Fruit fly (Drosophila melanogaster): ENCODE data around the gene PIG-Wb.
A peak's percentile ranks its signal among the peaks of the same experiment; 100 is the strongest.

PIG-Wb gene

DNA sequence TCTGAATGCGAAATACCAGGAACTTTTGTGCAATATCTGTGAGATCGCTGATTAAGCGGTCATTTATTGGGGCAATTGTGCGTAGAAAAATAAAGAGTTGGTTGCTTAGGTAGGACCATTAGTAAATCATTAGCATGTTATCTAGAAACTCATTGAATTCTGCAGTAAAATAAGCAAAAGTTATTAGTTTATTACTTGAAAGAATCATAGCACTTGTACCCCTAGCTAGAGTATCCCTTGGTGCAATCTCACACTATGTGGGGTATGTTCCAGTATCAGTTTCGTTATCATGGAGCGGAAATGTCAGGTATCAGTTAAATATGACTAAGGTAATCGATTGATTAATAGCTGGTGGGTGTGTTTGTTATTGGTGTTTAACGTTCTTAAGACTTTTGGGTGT lies 7.5 kb upstream of the PIG-Wb start:
- TF ChIP-seq Clk (GFP tag; optimal IDR thresholded peaks at IDR 0.05) (no peak), CG12768 (GFP tag; optimal IDR thresholded peaks at IDR 0.05) (no peak), CG11617 (GFP tag; optimal IDR thresholded peaks at IDR 0.05) (no peak), pad (GFP tag; optimal IDR thresholded peaks at IDR 0.05) (no peak), ovo (GFP tag; optimal IDR thresholded peaks at IDR 0.05) (no peak), cic (GFP tag; optimal IDR thresholded peaks at IDR 0.05) (peak; percentile 22), bab1 (GFP tag; optimal IDR thresholded peaks at IDR 0.05) (no peak)

DNA sequence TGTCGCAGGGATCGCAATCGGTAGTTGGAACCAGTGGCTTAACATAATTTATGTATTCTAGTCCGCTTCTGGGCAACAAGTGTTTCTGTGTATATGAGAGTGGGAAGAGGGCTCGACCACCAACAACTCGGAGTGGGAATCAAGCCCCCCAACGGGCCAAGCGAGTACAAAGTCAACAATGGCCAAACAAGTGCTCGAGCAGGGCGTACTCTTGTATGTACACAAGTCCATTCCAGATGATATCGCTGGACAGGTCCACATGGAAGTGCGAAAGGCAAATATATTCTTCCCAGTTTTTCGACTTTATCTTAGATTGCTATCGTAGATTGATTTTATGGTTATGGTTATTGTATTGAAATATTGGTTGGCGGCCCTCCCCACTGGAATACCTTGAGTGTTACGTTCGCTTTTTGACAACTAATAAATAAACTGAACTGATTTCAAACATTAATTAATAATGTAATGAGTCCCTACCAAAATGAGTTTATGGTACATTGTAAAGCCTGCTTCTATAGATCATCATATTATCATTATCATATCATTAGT lies 4.7 kb upstream of the PIG-Wb start:
- no peak for TF ChIP-seq tj (GFP tag; optimal IDR thresholded peaks at IDR 0.05)
- TF ChIP-seq Crg-1 (GFP tag; optimal IDR thresholded peaks at IDR 0.05) = no peak
- no peak for TF ChIP-seq Clk (GFP tag; optimal IDR thresholded peaks at IDR 0.05)
- TF ChIP-seq pad (GFP tag; optimal IDR thresholded peaks at IDR 0.05) = no peak
- TF ChIP-seq CG14711 (tag; optimal IDR thresholded peaks at IDR 0.05) = no peak
- TF ChIP-seq bab1 (GFP tag; optimal IDR thresholded peaks at IDR 0.05) = no peak
- no peak for TF ChIP-seq CG33017 (tag; optimal IDR thresholded peaks at IDR 0.05)
- no peak for TF ChIP-seq CG1620 (GFP tag; optimal IDR thresholded peaks at IDR 0.05)
- TF ChIP-seq CG7101 (tag; optimal IDR thresholded peaks at IDR 0.05) = no peak
- TF ChIP-seq ovo (GFP tag; optimal IDR thresholded peaks at IDR 0.05) = no peak
- TF ChIP-seq Hr96 (GFP tag; optimal IDR thresholded peaks at IDR 0.05) = no peak
- peak; percentile 50 for TF ChIP-seq kay (GFP tag; ENCODE audit: borderline replicate concordance)
- TF ChIP-seq CG7045 (GFP tag; optimal IDR thresholded peaks at IDR 0.05) = peak; percentile 3
- no peak for TF ChIP-seq CG12768 (GFP tag; optimal IDR thresholded peaks at IDR 0.05)
- TF ChIP-seq cnc (optimal IDR thresholded peaks at IDR 0.05) = no peak
- no peak for TF ChIP-seq Mnt (GFP tag; optimal IDR thresholded peaks at IDR 0.05)
- peak; percentile 64 for TF ChIP-seq cic (GFP tag; optimal IDR thresholded peaks at IDR 0.05)
- no peak for TF ChIP-seq toe (GFP tag; optimal IDR thresholded peaks at IDR 0.05)
- no peak for TF ChIP-seq CG5204 (GFP tag; optimal IDR thresholded peaks at IDR 0.05)
- TF ChIP-seq CG11617 (GFP tag; optimal IDR thresholded peaks at IDR 0.05) = no peak

- peak; percentile 2 for TF ChIP-seq CG5204 (GFP tag; optimal IDR thresholded peaks at IDR 0.05)
- peak; percentile 66 for TF ChIP-seq cic (GFP tag; optimal IDR thresholded peaks at IDR 0.05)
- TF ChIP-seq Mnt (GFP tag; optimal IDR thresholded peaks at IDR 0.05) = peak; percentile 23
- no peak for TF ChIP-seq CG11617 (GFP tag; optimal IDR thresholded peaks at IDR 0.05)
- no peak for TF ChIP-seq Clk (GFP tag; optimal IDR thresholded peaks at IDR 0.05)
- TF ChIP-seq CG12768 (GFP tag; optimal IDR thresholded peaks at IDR 0.05) = peak; percentile 27
- peak; percentile 12 for TF ChIP-seq tj (GFP tag; optimal IDR thresholded peaks at IDR 0.05)
- peak; percentile 1 for TF ChIP-seq pad (GFP tag; optimal IDR thresholded peaks at IDR 0.05)
Observed at dm6 chr3L:1741655-1742551, 4.0 kb upstream of the PIG-Wb start.

dm6 chr3L:1741107-1741506 lies 3.2 kb upstream of the PIG-Wb start:
- TF ChIP-seq CG1620 (GFP tag; optimal IDR thresholded peaks at IDR 0.05) (no peak), toe (GFP tag; optimal IDR thresholded peaks at IDR 0.05) (peak; percentile 8), CG5204 (GFP tag; optimal IDR thresholded peaks at IDR 0.05) (peak; percentile 12), CG11617 (GFP tag; optimal IDR thresholded peaks at IDR 0.05) (no peak), CG7101 (tag; optimal IDR thresholded peaks at IDR 0.05) (no peak)

- TF ChIP-seq CG33017 (tag; optimal IDR thresholded peaks at IDR 0.05) (peak; percentile 44), pad (GFP tag; optimal IDR thresholded peaks at IDR 0.05) (no peak), kay (GFP tag; ENCODE audit: borderline replicate concordance) (no peak), bab1 (GFP tag; optimal IDR thresholded peaks at IDR 0.05) (peak; percentile 16), Crg-1 (GFP tag; optimal IDR thresholded peaks at IDR 0.05) (peak; percentile 25), CG5204 (GFP tag; optimal IDR thresholded peaks at IDR 0.05) (peak; percentile 15), CG7101 (tag; optimal IDR thresholded peaks at IDR 0.05) (no peak), ovo (GFP tag; optimal IDR thresholded peaks at IDR 0.05) (no peak), tj (GFP tag; optimal IDR thresholded peaks at IDR 0.05) (peak; percentile 33), Hr96 (GFP tag; optimal IDR thresholded peaks at IDR 0.05) (peak; percentile 7)
Observed at dm6 chr3L:1740129-1740975, 2.4 kb upstream of the PIG-Wb start.

DNA sequence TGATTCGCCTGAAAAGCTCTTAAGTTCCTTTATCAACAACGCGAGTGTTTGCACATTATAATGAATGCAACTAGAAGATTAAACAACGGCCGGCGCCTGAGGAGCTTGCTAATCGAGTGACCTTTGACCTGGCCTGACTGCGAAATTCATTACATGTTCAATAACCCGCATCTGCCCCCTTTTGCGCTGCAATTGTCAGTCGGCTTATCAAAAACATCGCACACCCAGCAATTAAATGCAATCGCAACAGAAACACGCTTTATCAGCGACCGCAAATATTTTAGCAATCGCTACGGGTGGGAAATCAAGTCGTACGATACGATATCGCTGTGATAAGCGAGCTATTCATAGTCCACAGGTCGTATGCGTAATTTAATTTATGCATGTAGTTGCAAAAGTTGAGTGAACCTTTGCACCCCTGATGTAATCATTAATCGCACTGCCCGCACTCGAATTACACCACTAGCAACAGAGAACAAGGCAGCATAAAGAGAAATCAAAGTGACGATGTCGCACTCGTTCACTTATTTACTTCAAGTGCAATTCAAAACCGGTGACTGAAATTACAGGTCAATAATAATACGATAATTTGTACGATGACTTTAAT lies 1.7 kb upstream of the PIG-Wb start:
- TF ChIP-seq tj (GFP tag; optimal IDR thresholded peaks at IDR 0.05) = peak; percentile 90
- TF ChIP-seq CG12768 (GFP tag; optimal IDR thresholded peaks at IDR 0.05) = peak; percentile 43
- peak; percentile 47 for TF ChIP-seq cic (GFP tag; optimal IDR thresholded peaks at IDR 0.05)
- no peak for TF ChIP-seq CG14711 (tag; optimal IDR thresholded peaks at IDR 0.05)

Measured in whole organism, adult.